Worm (Caenorhabditis elegans): ENCODE data around the gene sap-49.
A peak's percentile ranks its signal among the peaks of the same experiment; 100 is the strongest.

Gene sap-49

ce11 chrII:8016761-8017160 is 18.8 kb downstream of the sap-49 start (continued):
- TF ChIP-seq daf-12 (tag; optimal IDR thresholded peaks at IDR 0.05) (no peak), fos-1 (tag; optimal IDR thresholded peaks at IDR 0.05) (no peak), pqm-1 (tag; optimal IDR thresholded peaks at IDR 0.05) (peak; percentile 96), ceh-9 (tag; optimal IDR thresholded peaks at IDR 0.05) (no peak)

ce11 chrII:8016167-8016566 is 19.4 kb downstream of the sap-49 start:
- TF ChIP-seq nhr-23 (tag; optimal IDR thresholded peaks at IDR 0.05) (peak; percentile 1), mdl-1 (tag; optimal IDR thresholded peaks at IDR 0.05) (no peak), unc-62 (GFP tag; optimal IDR thresholded peaks at IDR 0.05) (no peak), daf-12 (tag; optimal IDR thresholded peaks at IDR 0.05) (no peak), lin-39 (tag; optimal IDR thresholded peaks at IDR 0.05) (no peak), zag-1 (tag; optimal IDR thresholded peaks at IDR 0.05) (no peak), fkh-10 (GFP tag; optimal IDR thresholded peaks at IDR 0.05) (no peak), nhr-25 (tag; optimal IDR thresholded peaks at IDR 0.05) (no peak), eor-1 (tag; optimal IDR thresholded peaks at IDR 0.05) (no peak), nhr-11 (tag; optimal IDR thresholded peaks at IDR 0.05) (no peak), pqm-1 (tag; optimal IDR thresholded peaks at IDR 0.05) (peak; percentile 70), ceh-16 (tag; optimal IDR thresholded peaks at IDR 0.05) (no peak), nhr-67 (tag; optimal IDR thresholded peaks at IDR 0.05) (no peak), egl-5 (tag; optimal IDR thresholded peaks at IDR 0.05) (no peak), ceh-9 (tag; optimal IDR thresholded peaks at IDR 0.05) (no peak), ZK546.5 (tag; optimal IDR thresholded peaks at IDR 0.05) (no peak), ztf-4 (tag; optimal IDR thresholded peaks at IDR 0.05) (no peak), fos-1 (tag; optimal IDR thresholded peaks at IDR 0.05) (no peak), nhr-237 (tag; optimal IDR thresholded peaks at IDR 0.05) (no peak), R02D3.7 (tag; optimal IDR thresholded peaks at IDR 0.05) (no peak), nhr-43 (tag; optimal IDR thresholded peaks at IDR 0.05; ENCODE audit: poor library complexity, severe bottlenecking) (peak; percentile 47), ama-1 (optimal IDR thresholded peaks at IDR 0.05) (peak; percentile 81), snpc-4 (tag; optimal IDR thresholded peaks at IDR 0.05) (no peak), elt-3 (tag; optimal IDR thresholded peaks at IDR 0.05) (peak in 1 of 3 experiments; percentile 5), unc-39 (tag; optimal IDR thresholded peaks at IDR 0.05) (no peak), lsy-12 (tag; optimal IDR thresholded peaks at IDR 0.05) (no peak), jun-1 (tag; optimal IDR thresholded peaks at IDR 0.05) (peak; percentile 26), pha-4 (tag; optimal IDR thresholded peaks at IDR 0.05) (peak; percentile 23), mml-1 (tag; optimal IDR thresholded peaks at IDR 0.05) (no peak), egl-27 (tag; optimal IDR thresholded peaks at IDR 0.05) (no peak), nfya-1 (tag; optimal IDR thresholded peaks at IDR 0.05; ENCODE audit: insufficient read depth) (peak; percentile 57), aly-2 (tag; optimal IDR thresholded peaks at IDR 0.05) (no peak), ceh-82 (tag; optimal IDR thresholded peaks at IDR 0.05) (no peak), nhr-76 (tag; optimal IDR thresholded peaks at IDR 0.05) (no peak), nhr-12 (tag; optimal IDR thresholded peaks at IDR 0.05) (no peak), hmg-11 (tag; optimal IDR thresholded peaks at IDR 0.05) (no peak), sea-2 (GFP tag; optimal IDR thresholded peaks at IDR 0.05) (no peak), skn-1 (tag; optimal IDR thresholded peaks at IDR 0.05) (no peak), tbx-2 (tag; optimal IDR thresholded peaks at IDR 0.05) (no peak), ceh-28 (tag; optimal IDR thresholded peaks at IDR 0.05) (peak; percentile 4), elt-2 (tag; optimal IDR thresholded peaks at IDR 0.05) (peak; percentile 68), elt-1 (tag; optimal IDR thresholded peaks at IDR 0.05) (no peak), nhr-28 (tag; optimal IDR thresholded peaks at IDR 0.05) (no peak), ztf-11 (tag; optimal IDR thresholded peaks at IDR 0.05) (no peak), fkh-2 (tag; optimal IDR thresholded peaks at IDR 0.05) (no peak), nhr-77 (tag; optimal IDR thresholded peaks at IDR 0.05) (no peak), lin-15B (tag; optimal IDR thresholded peaks at IDR 0.05) (no peak)

All from whole organism, L3 larva.